Worm (Caenorhabditis elegans): ENCODE data around the gene cnep-1.

ce11 chrII:7310023-7310422, at the start of gene cnep-1, which contains the start of gene F45E12.5:
- TF ChIP-seq him-1 (tag; optimal IDR thresholded peaks at IDR 0.05) (no peak), dao-5 (tag; optimal IDR thresholded peaks at IDR 0.05) (no peak), W03F9.2 (tag; optimal IDR thresholded peaks at IDR 0.05) (no peak)

Data from whole organism, L4/young adult.